Fruit fly (Drosophila melanogaster): Measurements from ENCODE around the gene Ada2b.

Gene Ada2b

DNA sequence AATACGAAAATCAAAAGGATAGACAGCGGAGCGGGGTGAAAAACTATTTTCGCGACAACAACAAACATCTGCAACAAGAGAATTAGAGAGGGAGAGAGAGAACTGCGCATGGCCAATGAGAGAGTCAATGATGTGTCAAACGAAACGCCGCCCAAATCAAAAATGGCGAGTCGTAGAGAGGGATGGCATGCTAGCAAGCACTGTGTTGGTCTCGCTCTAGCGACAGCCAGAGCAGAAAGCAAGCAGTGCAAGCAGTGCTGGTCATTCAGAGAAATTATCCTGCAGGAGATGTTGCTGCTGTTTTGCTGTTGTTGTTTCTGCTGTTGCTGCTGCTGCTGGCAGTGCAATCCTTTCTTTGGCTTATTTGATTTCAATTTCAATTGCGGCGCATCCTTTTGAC, 49.4 kb downstream of the Ada2b start (continued):
- peak; percentile 92 for TF ChIP-seq Jarid2 (GFP tag; optimal IDR thresholded peaks at IDR 0.05)
- peak; percentile 29 for TF ChIP-seq CG8924 (tag; optimal IDR thresholded peaks at IDR 0.05)
- TF ChIP-seq HmgZ (tag; optimal IDR thresholded peaks at IDR 0.05): peak; percentile 55
- no peak for TF ChIP-seq CG10959 (GFP tag; IDR thresholded peaks at IDR 0.05)
- no peak for TF ChIP-seq Gug (GFP tag; IDR thresholded peaks at IDR 0.05)
- no peak for TF ChIP-seq CHES-1-like (GFP tag; optimal IDR thresholded peaks at IDR 0.05)
- no peak for TF ChIP-seq CG10979 (tag; optimal IDR thresholded peaks at IDR 0.05)
- no peak for TF ChIP-seq CG8765 (GFP tag; IDR thresholded peaks at IDR 0.05)
- no peak for TF ChIP-seq CG14441 (GFP tag; IDR thresholded peaks at IDR 0.05)
- peak; percentile 45; the same call in 1 of the 3 replicates for TF ChIP-seq Dbx (GFP tag; IDR thresholded peaks at IDR 0.05)
- TF ChIP-seq psq (GFP tag; optimal IDR thresholded peaks at IDR 0.05): no peak
- no peak for TF ChIP-seq Awh (GFP tag; IDR thresholded peaks at IDR 0.05)
- no peak for TF ChIP-seq sc (optimal IDR thresholded peaks at IDR 0.05)
- no peak for TF ChIP-seq sc (GFP tag; optimal IDR thresholded peaks at IDR 0.05)
- peak; percentile 76 for TF ChIP-seq ash1 (GFP tag; optimal IDR thresholded peaks at IDR 0.05)
- TF ChIP-seq Elba2 (GFP tag; optimal IDR thresholded peaks at IDR 0.05): no peak
- no peak for TF ChIP-seq ato (GFP tag; IDR thresholded peaks at IDR 0.05; ENCODE audit: partially characterized antibody)
- TF ChIP-seq Antp (GFP tag; optimal IDR thresholded peaks at IDR 0.05): no peak
- no peak for TF ChIP-seq dimm (GFP tag; IDR thresholded peaks at IDR 0.05)
- peak; percentile 98 for TF ChIP-seq CG1832 (GFP tag; optimal IDR thresholded peaks at IDR 0.05)
- TF ChIP-seq Dip3 (GFP tag; optimal IDR thresholded peaks at IDR 0.05): no peak
- no peak for TF ChIP-seq sqz (GFP tag; optimal IDR thresholded peaks at IDR 0.05)
- no peak for TF ChIP-seq prd (optimal IDR thresholded peaks at IDR 0.05)
- peak; percentile 28; the same call in 1 of the 3 replicates for TF ChIP-seq prd (GFP tag; IDR thresholded peaks at IDR 0.05)
- TF ChIP-seq dan (GFP tag; IDR thresholded peaks at IDR 0.05): no peak
- no peak for TF ChIP-seq CG18476 (GFP tag; optimal IDR thresholded peaks at IDR 0.05)
- TF ChIP-seq Hmx (GFP tag; optimal IDR thresholded peaks at IDR 0.05): no peak
- TF ChIP-seq fd96Cb (tag; optimal IDR thresholded peaks at IDR 0.05): no peak
- no peak for TF ChIP-seq ERR (GFP tag; optimal IDR thresholded peaks at IDR 0.05)
- no peak for TF ChIP-seq jumu (GFP tag; optimal IDR thresholded peaks at IDR 0.05)
- no peak for TF ChIP-seq CG32532 (GFP tag; IDR thresholded peaks at IDR 0.05)
- TF ChIP-seq CG13624 (GFP tag; optimal IDR thresholded peaks at IDR 0.05): no peak
- TF ChIP-seq CG5245 (GFP tag; optimal IDR thresholded peaks at IDR 0.05): no peak
- TF ChIP-seq mld (GFP tag; IDR thresholded peaks at IDR 0.05; ENCODE audit: partially characterized antibody): no peak
- no peak for TF ChIP-seq Hr3 (GFP tag; optimal IDR thresholded peaks at IDR 0.05)
- 0 out of 2 replicates have a peak, but pooled peaks have one; percentile 25 for TF ChIP-seq ttk (GFP tag; IDR thresholded peaks at IDR 0.05)
- TF ChIP-seq Dref (GFP tag; IDR thresholded peaks at IDR 0.05): no peak

DNA sequence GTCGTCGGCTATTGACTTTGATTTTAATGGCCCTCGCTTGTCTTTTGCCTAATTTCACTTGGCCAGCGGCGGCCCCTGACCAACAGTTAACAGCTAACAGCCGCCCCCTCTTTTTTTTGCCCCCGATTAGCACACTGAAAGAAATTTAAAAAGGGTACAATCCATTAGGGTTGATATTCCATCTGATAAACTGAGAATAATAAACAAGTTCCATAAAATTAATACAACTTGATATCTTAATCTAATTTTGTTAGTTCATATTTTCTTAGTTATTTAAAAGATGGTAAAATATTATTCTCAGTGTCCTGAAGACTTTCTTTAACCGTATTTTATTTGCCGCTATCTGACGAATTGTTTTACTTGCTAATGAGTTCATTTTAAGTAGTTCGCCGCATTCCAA, 50.8 kb downstream of the Ada2b start:
- TF ChIP-seq CG7987 (GFP tag; optimal IDR thresholded peaks at IDR 0.05) (no peak), dati (GFP tag; IDR thresholded peaks at IDR 0.05) (no peak), CG11504 (tag; optimal IDR thresholded peaks at IDR 0.05) (peak; percentile 7), CG7928 (GFP tag; optimal IDR thresholded peaks at IDR 0.05) (no peak), CG8281 (tag; optimal IDR thresholded peaks at IDR 0.05) (no peak), CG17328 (GFP tag; IDR thresholded peaks at IDR 0.05) (no peak), CG2712 (tag; optimal IDR thresholded peaks at IDR 0.05) (peak; percentile 33), h (optimal IDR thresholded peaks at IDR 0.05) (no peak), CTCF (GFP tag; optimal IDR thresholded peaks at IDR 0.05) (no peak), sc (optimal IDR thresholded peaks at IDR 0.05) (no peak), sc (GFP tag; optimal IDR thresholded peaks at IDR 0.05) (no peak), prd (optimal IDR thresholded peaks at IDR 0.05) (no peak), prd (GFP tag; IDR thresholded peaks at IDR 0.05) (peak; percentile 21; the same call in 1 of the 3 replicates), Hr78 (GFP tag; optimal IDR thresholded peaks at IDR 0.05) (no peak), gem (tag; optimal IDR thresholded peaks at IDR 0.05) (peak; percentile 46), CG18476 (GFP tag; optimal IDR thresholded peaks at IDR 0.05) (no peak), Rfx (GFP tag; IDR thresholded peaks at IDR 0.05) (no peak), fd102C (GFP tag; optimal IDR thresholded peaks at IDR 0.05) (no peak), Blimp-1 (GFP tag; optimal IDR thresholded peaks at IDR 0.05) (peak; percentile 10), CG10321 (GFP tag; IDR thresholded peaks at IDR 0.05) (no peak), MESR4 (GFP tag; optimal IDR thresholded peaks at IDR 0.05) (no peak), Dref (GFP tag; IDR thresholded peaks at IDR 0.05) (no peak), CG6654 (GFP tag; optimal IDR thresholded peaks at IDR 0.05) (no peak)

Data from whole organism, embryonic.